Fruit fly (Drosophila melanogaster) whole organism, embryonic: Measurements from ENCODE around the gene CG10866.

Source experiments
- Atf6 ChIP-seq: fragments of 200-800 bp; sonication (Bioruptor generic); IDR thresholded peaks from 2 replicates; pipeline ENCODE4 v1.3.6; 2022; ENCODE audit warnings: missing biosample characterization, missing genetic modification characterization
- Awh ChIP-seq: fragments of 200-800 bp; sonication (Bioruptor generic); IDR thresholded peaks from 2 replicates; pipeline ENCODE4, ENCODE4 v1.3.6; 2022; ENCODE audit warnings: missing biosample characterization, missing genetic modification characterization
- B-H2 ChIP-seq: fragments of 200-800 bp; sonication (Bioruptor generic); optimal IDR thresholded peaks from 2 replicates; lab custom pipeline; 2018; ENCODE audit warnings: missing biosample characterization, mild to moderate bottlenecking, missing genetic modification characterization
- CG10209 ChIP-seq: fragments of 200-800 bp; sonication (Bioruptor generic); optimal IDR thresholded peaks from 3 replicates; lab custom pipeline; 2017; ENCODE audit warnings: missing biosample characterization, mild to moderate bottlenecking, missing genetic modification characterization, missing genetic modification reagents
- CG10654 ChIP-seq: fragments of 200-800 bp; sonication (Bioruptor generic); optimal IDR thresholded peaks from 2 replicates; lab custom pipeline; 2016; ENCODE audit warnings: missing biosample characterization, missing genetic modification characterization
- CG11560 ChIP-seq: fragments of 200-800 bp; sonication (Bioruptor generic); IDR thresholded peaks from 3 replicates; pipeline ENCODE4 v1.3.6; 2022; ENCODE audit warnings: missing biosample characterization, missing genetic modification characterization
- CG12071 ChIP-seq: fragments of 200-800 bp; sonication (Bioruptor generic); optimal IDR thresholded peaks from 3 replicates; lab custom pipeline; 2018; ENCODE audit warnings: missing biosample characterization, mild to moderate bottlenecking, missing genetic modification characterization
- CG12391 ChIP-seq: fragments of 200-800 bp; sonication (Bioruptor generic); optimal IDR thresholded peaks from 3 replicates; lab custom pipeline; 2018; ENCODE audit warnings: missing biosample characterization, mild to moderate bottlenecking, missing genetic modification characterization, moderate library complexity
- CG12942 ChIP-seq: fragments of 200-800 bp; sonication (Bioruptor generic); optimal IDR thresholded peaks from 3 replicates; lab custom pipeline; 2016; ENCODE audit warnings: missing biosample characterization, missing genetic modification characterization
- CG13775 ChIP-seq: fragments of 200-800 bp; sonication (Bioruptor generic); optimal IDR thresholded peaks from 3 replicates; lab custom pipeline; 2017; ENCODE audit warnings: missing biosample characterization, mild to moderate bottlenecking, missing genetic modification characterization
- CG15011 ChIP-seq: fragments of 200-800 bp; sonication (Bioruptor generic); optimal IDR thresholded peaks from 3 replicates; lab custom pipeline; 2018; ENCODE audit warnings: missing biosample characterization, mild to moderate bottlenecking, missing genetic modification characterization
- CG15479 ChIP-seq: fragments of 200-800 bp; sonication (Bioruptor generic); optimal IDR thresholded peaks from 3 replicates; lab custom pipeline; 2019; ENCODE audit warnings: missing biosample characterization, mild to moderate bottlenecking, missing genetic modification characterization, moderate library complexity
- CG15696 ChIP-seq: fragments of 200-800 bp; sonication (Bioruptor generic); optimal IDR thresholded peaks from 2 replicates; lab custom pipeline; 2019; ENCODE audit warnings: missing biosample characterization, mild to moderate bottlenecking, missing genetic modification characterization, moderate library complexity
- CG1603 ChIP-seq: fragments of 200-800 bp; sonication (Bioruptor generic); optimal IDR thresholded peaks from 2 replicates; lab custom pipeline; 2019; ENCODE audit warnings: missing biosample characterization, mild to moderate bottlenecking, missing genetic modification characterization, moderate library complexity
- CG17612 ChIP-seq: fragments of 200-800 bp; sonication (Bioruptor generic); IDR thresholded peaks from 2 replicates; pipeline ENCODE4 v1.3.6; 2022; ENCODE audit warnings: missing biosample characterization, missing genetic modification characterization
- CG34376 ChIP-seq: fragments of 200-800 bp; sonication (Bioruptor generic); optimal IDR thresholded peaks from 2 replicates; lab custom pipeline; 2018; ENCODE audit warnings: missing biosample characterization, mild to moderate bottlenecking, missing genetic modification characterization
- CG4707 ChIP-seq: fragments of 200-800 bp; sonication (Bioruptor generic); optimal IDR thresholded peaks from 2 replicates; lab custom pipeline; 2018; ENCODE audit warnings: missing biosample characterization, mild to moderate bottlenecking, missing genetic modification characterization, moderate library complexity
- CG4820 ChIP-seq: fragments of 200-800 bp; sonication (Bioruptor generic); optimal IDR thresholded peaks from 3 replicates; lab custom pipeline; 2016; ENCODE audit warnings: missing biosample characterization, missing genetic modification characterization
- CG7928 ChIP-seq: fragments of 200-800 bp; sonication (Bioruptor generic); optimal IDR thresholded peaks from 2 replicates; lab custom pipeline; 2017; ENCODE audit warnings: missing biosample characterization, mild to moderate bottlenecking, missing genetic modification characterization
- Chrac-16 ChIP-seq: fragments of 200-800 bp; sonication (Bioruptor generic); optimal IDR thresholded peaks from 3 replicates; lab custom pipeline; 2016; ENCODE audit warnings: missing biosample characterization, missing genetic modification characterization
- D19B ChIP-seq: fragments of 200-800 bp; sonication (Bioruptor generic); optimal IDR thresholded peaks from 2 replicates; lab custom pipeline; 2017; ENCODE audit warnings: missing biosample characterization, mild to moderate bottlenecking, missing genetic modification characterization
- Dfd ChIP-seq, 2 experiments: fragments of >200 bp; optimal IDR thresholded peaks; 2 replicates each; lab custom pipeline; 2017; ENCODE audit warnings: missing biosample characterization in 2 of 2, missing genetic modification characterization in 2 of 2
- GATAe ChIP-seq: fragments of 200-800 bp; sonication (Bioruptor generic); conservative IDR thresholded peaks from 2 replicates; pipeline ENCODE4 v1.3.6; 2022; ENCODE audit warnings: missing biosample characterization, missing genetic modification characterization
- Gug ChIP-seq: fragments of 200-800 bp; sonication (Bioruptor generic); IDR thresholded peaks from 4 replicates; pipeline ENCODE4 v1.3.6; 2022; ENCODE audit warnings: missing biosample characterization, missing genetic modification characterization
- H2.0 ChIP-seq: fragments of 200-800 bp; sonication (Bioruptor generic); IDR thresholded peaks from 2 replicates; pipeline ENCODE4 v1.3.6; 2022; ENCODE audit warnings: missing biosample characterization, missing genetic modification characterization
- Hand ChIP-seq: fragments of 200-800 bp; sonication (Bioruptor generic); optimal IDR thresholded peaks from 2 replicates; lab custom pipeline; 2017; ENCODE audit warnings: mild to moderate bottlenecking, missing biosample characterization, missing genetic modification reagents, missing genetic modification characterization
- HmgD ChIP-seq: fragments of 200-800 bp; sonication (Bioruptor generic); optimal IDR thresholded peaks from 3 replicates; lab custom pipeline; 2016; ENCODE audit warnings: missing biosample characterization, missing genetic modification characterization
- Hmx ChIP-seq: fragments of 200-800 bp; sonication (Bioruptor generic); optimal IDR thresholded peaks from 2 replicates; lab custom pipeline; 2016; ENCODE audit warnings: missing biosample characterization, missing genetic modification characterization
- Kr ChIP-seq: fragments of 200-800 bp; sonication (Bioruptor generic); optimal IDR thresholded peaks from 2 replicates; lab custom pipeline; 2017; ENCODE audit warnings: missing biosample characterization, mild to moderate bottlenecking, missing genetic modification characterization
- NC2α ChIP-seq: fragments of 200-800 bp; sonication (Bioruptor generic); optimal IDR thresholded peaks from 2 replicates; lab custom pipeline; 2016; ENCODE audit warnings: missing biosample characterization, missing genetic modification characterization
- Oaz ChIP-seq: fragments of 200-800 bp; sonication (Bioruptor generic); IDR thresholded peaks from 2 replicates; pipeline ENCODE4 v1.3.6; 2022; ENCODE audit warnings: missing biosample characterization, missing genetic modification characterization
- Rfx ChIP-seq: fragments of 200-800 bp; sonication (Bioruptor generic); IDR thresholded peaks from 2 replicates; pipeline ENCODE4 v1.3.6; 2022; ENCODE audit warnings: missing biosample characterization, missing genetic modification characterization
- Usf ChIP-seq: fragments of 200-800 bp; sonication (Bioruptor generic); optimal IDR thresholded peaks from 2 replicates; lab custom pipeline; 2017; ENCODE audit warnings: missing genotype, missing biosample characterization, missing genetic modification characterization
- crc ChIP-seq: fragments of 200-800 bp; sonication (Bioruptor generic); optimal IDR thresholded peaks from 2 replicates; lab custom pipeline; 2016; ENCODE audit warnings: missing biosample characterization, missing genetic modification characterization
- cwo ChIP-seq: fragments of 200-800 bp; sonication (Bioruptor generic); optimal IDR thresholded peaks from 3 replicates; lab custom pipeline; 2017; ENCODE audit warnings: missing biosample characterization, missing genetic modification characterization, mild to moderate bottlenecking, moderate library complexity, missing genetic modification reagents
- da ChIP-seq: fragments of 200-800 bp; sonication (Bioruptor generic); optimal IDR thresholded peaks from 2 replicates; lab custom pipeline; 2016; ENCODE audit warnings: missing biosample characterization, missing genetic modification characterization
- emc ChIP-seq: fragments of 200-800 bp; sonication (Bioruptor generic); optimal IDR thresholded peaks from 2 replicates; lab custom pipeline; 2016; ENCODE audit warnings: missing biosample characterization, missing genetic modification characterization
- grn ChIP-seq: fragments of 200-800 bp; sonication (Bioruptor generic); optimal IDR thresholded peaks from 3 replicates; lab custom pipeline; 2017; ENCODE audit warnings: missing biosample characterization, missing genetic modification characterization
- jumu ChIP-seq: fragments of 200-800 bp; sonication (Bioruptor generic); optimal IDR thresholded peaks from 3 replicates; lab custom pipeline; 2016; ENCODE audit warnings: missing biosample characterization, missing genetic modification characterization
- kah ChIP-seq: fragments of 200-800 bp; sonication (Bioruptor generic); optimal IDR thresholded peaks from 2 replicates; lab custom pipeline; 2018; ENCODE audit warnings: missing biosample characterization, mild to moderate bottlenecking, missing genetic modification characterization
- klu ChIP-seq: fragments of 200-800 bp; sonication (Bioruptor generic); IDR thresholded peaks from 2 replicates; pipeline ENCODE4 v1.3.6; 2022; ENCODE audit warnings: missing biosample characterization, missing genetic modification characterization
- lbe ChIP-seq: fragments of 200-800 bp; sonication (Bioruptor generic); optimal IDR thresholded peaks from 2 replicates; lab custom pipeline; 2016; ENCODE audit warnings: missing biosample characterization, mild to moderate bottlenecking, missing genetic modification characterization
- mirr ChIP-seq: fragments of 200-800 bp; sonication (Bioruptor generic); optimal IDR thresholded peaks from 3 replicates; lab custom pipeline; 2018; ENCODE audit warnings: missing biosample characterization, mild to moderate bottlenecking, missing genetic modification characterization
- pb ChIP-seq: fragments of 200-800 bp; sonication (Bioruptor generic); optimal IDR thresholded peaks from 3 replicates; lab custom pipeline; 2016; ENCODE audit warnings: missing biosample characterization, missing genetic modification characterization
- pho ChIP-seq: fragments of 200-800 bp; sonication (Bioruptor generic); optimal IDR thresholded peaks from 2 replicates; lab custom pipeline; 2016; ENCODE audit warnings: missing biosample characterization, missing genetic modification characterization
- row ChIP-seq: fragments of 200-800 bp; sonication (Bioruptor generic); IDR thresholded peaks from 3 replicates; pipeline ENCODE4 v1.3.6; 2022; ENCODE audit warnings: missing biosample characterization, missing genetic modification characterization
- shn ChIP-seq: fragments of 200-800 bp; sonication (Bioruptor generic); optimal IDR thresholded peaks from 3 replicates; lab custom pipeline; 2016; ENCODE audit warnings: missing biosample characterization, missing genetic modification characterization
- sob ChIP-seq: fragments of 200-800 bp; sonication (Bioruptor generic); IDR thresholded peaks from 2 replicates; pipeline ENCODE4 v1.3.6; 2022; ENCODE audit warnings: missing biosample characterization, missing genetic modification characterization
- sug ChIP-seq: fragments of 200-800 bp; optimal IDR thresholded peaks from 2 replicates; lab custom pipeline; 2019; ENCODE audit warnings: missing biosample characterization, mild to moderate bottlenecking, missing genetic modification characterization, moderate library complexity
- wdn ChIP-seq: fragments of 200-800 bp; sonication (Bioruptor generic); IDR thresholded peaks from 2 replicates; pipeline ENCODE4 v1.3.6; 2022; ENCODE audit warnings: missing biosample characterization, missing genetic modification characterization

Gene CG10866

dm6 chr3L:3925487-3925886 lies 12.3 kb downstream of the CG10866 start (continued):
- TF ChIP-seq Hmx (GFP tag; lab: Kevin White, UChicago) (no peak), CG4820 (GFP tag; lab: Kevin White, UChicago) (no peak), sob (GFP tag; lab: Robert Waterston, UW) (0 out of 2 replicates have a peak, but pooled peaks have one; percentile 9), row (GFP tag; lab: Robert Waterston, UW) (no peak), CG13775 (GFP tag; lab: Kevin White, UChicago) (no peak), emc (GFP tag; lab: Kevin White, UChicago) (no peak), CG15696 (tag; lab: Kevin White, UChicago) (no peak), CG15011 (GFP tag; lab: Kevin White, UChicago) (no peak), CG10654 (GFP tag; lab: Kevin White, UChicago) (no peak), Rfx (GFP tag; lab: Robert Waterston, UW) (peak; percentile 36; the same call in 1 of the 2 replicates), Dfd (GFP tag; optimal IDR thresholded peaks at IDR 0.05; lab: Kevin White, UChicago) (no peak), pb (GFP tag; lab: Kevin White, UChicago) (no peak), Usf (GFP tag; lab: Kevin White, UChicago) (no peak), sug (tag; lab: Kevin White, UChicago) (peak; percentile 83), Atf6 (GFP tag; lab: Robert Waterston, UW) (peak; percentile 42; the same call in 1 of the 2 replicates), CG34376 (GFP tag; lab: Kevin White, UChicago) (peak; percentile 60), CG12391 (no peak), H2.0 (GFP tag; lab: Robert Waterston, UW) (no peak), Chrac-16 (GFP tag; lab: Kevin White, UChicago) (no peak), CG11560 (tag; lab: Robert Waterston, UW) (no peak), klu (GFP tag; lab: Robert Waterston, UW) (no peak), jumu (GFP tag; lab: Kevin White, UChicago) (no peak)

- TF ChIP-seq CG12071 (GFP tag; lab: Kevin White, UChicago) (no peak), CG10209 (GFP tag; lab: Kevin White, UChicago) (no peak), CG12942 (GFP tag; lab: Kevin White, UChicago) (no peak), D19B (GFP tag; lab: Kevin White, UChicago) (no peak), CG15479 (GFP tag; lab: Kevin White, UChicago) (no peak), GATAe (peak; percentile 57; the same call in 1 of the 2 replicates), cwo (GFP tag; lab: Kevin White, UChicago) (peak; percentile 12), B-H2 (GFP tag; lab: Kevin White, UChicago) (no peak), mirr (GFP tag; lab: Kevin White, UChicago) (peak; percentile 73), Awh (GFP tag; lab: Robert Waterston, UW) (no peak), kah (no peak), crc (GFP tag; lab: Kevin White, UChicago) (no peak), Rfx (GFP tag; lab: Robert Waterston, UW) (no peak), Oaz (GFP tag; lab: Robert Waterston, UW) (no peak), H2.0 (GFP tag; lab: Robert Waterston, UW) (no peak), NC2α (GFP tag; lab: Kevin White, UChicago) (no peak), CG7928 (GFP tag; lab: Kevin White, UChicago) (no peak), CG34376 (GFP tag; lab: Kevin White, UChicago) (peak; percentile 47), shn (GFP tag; lab: Kevin White, UChicago) (no peak), pho (GFP tag; lab: Kevin White, UChicago) (no peak), grn (peak; percentile 49), da (GFP tag; lab: Kevin White, UChicago) (no peak), Gug (GFP tag; lab: Robert Waterston, UW) (no peak), Hand (GFP tag; lab: Kevin White, UChicago) (no peak), CG4707 (GFP tag; lab: Kevin White, UChicago) (no peak), CG1603 (no peak), HmgD (GFP tag; lab: Kevin White, UChicago) (no peak), CG17612 (no peak), lbe (GFP tag; lab: Kevin White, UChicago) (no peak), wdn (GFP tag; lab: Robert Waterston, UW) (no peak), Kr (no peak)
Observed at dm6 chr3L:3923631-3924274, 14.0 kb downstream of the CG10866 start.
